Worm (Caenorhabditis elegans) whole organism, L1 larva: ENCODE data around the gene acs-2.

Source experiments
- C04F5.9 ChIP-seq: sonication (generic microtip); optimal IDR thresholded peaks from 2 replicates; lab custom pipeline; 2016; ENCODE audit warnings: missing genetic modification characterization, missing compliant biosample characterization
- C16A3.4 ChIP-seq: fragments of 150-350 bp; optimal IDR thresholded peaks from 2 replicates; lab custom pipeline; 2014; ENCODE audit warnings: missing biosample characterization, missing genetic modification characterization
- Y116A8C.19 ChIP-seq: sonication (generic microtip); optimal IDR thresholded peaks from 2 replicates; lab custom pipeline; 2016; ENCODE audit warnings: missing compliant biosample characterization, missing genetic modification characterization, borderline replicate concordance
- alr-1 ChIP-seq: fragments of 200-800 bp; sonication (Bioruptor generic); optimal IDR thresholded peaks from 2 replicates; lab custom pipeline; 2018; ENCODE audit warnings: borderline replicate concordance, mild to moderate bottlenecking, missing genetic modification characterization, missing compliant biosample characterization
- ceh-63 ChIP-seq: fragments of 200-800 bp; sonication (Bioruptor generic); optimal IDR thresholded peaks from 2 replicates; lab custom pipeline; 2018; ENCODE audit warnings: mild to moderate bottlenecking, missing genetic modification characterization, missing compliant biosample characterization
- ceh-88 ChIP-seq: fragments of 200-800 bp; sonication (Bioruptor generic); IDR thresholded peaks from 2 replicates; pipeline ENCODE4 v1.3.6; 2022; ENCODE audit warnings: missing genetic modification characterization, missing compliant biosample characterization
- ces-1 ChIP-seq: fragments of 150-350 bp; optimal IDR thresholded peaks from 2 replicates; lab custom pipeline; 2014; ENCODE audit warnings: missing biosample characterization, missing genetic modification reagents, missing genetic modification characterization
- efl-1 ChIP-seq, 4 experiments: fragments of 150-350 bp; optimal IDR thresholded peaks in 3 of 4; peaks in 1 of 4; 1 replicate in 1 of 4; 2 replicates in 3 of 4; lab custom pipeline; 2014; ENCODE audit warnings: missing biosample characterization in 2 of 4, missing genetic modification characterization in 2 of 4, missing genetic modification reagents in 2 of 4
- efl-3 ChIP-seq: fragments of 200-800 bp; sonication (Bioruptor generic); optimal IDR thresholded peaks from 2 replicates; lab custom pipeline; 2018; ENCODE audit warnings: mild to moderate bottlenecking, missing genetic modification characterization, missing compliant biosample characterization
- egl-13 ChIP-seq: sonication (generic microtip); optimal IDR thresholded peaks from 2 replicates; lab custom pipeline; 2016; ENCODE audit warnings: missing genotype, missing genetic modification reagents, missing genetic modification characterization, missing compliant biosample characterization
- egl-27 ChIP-seq, 2 experiments: fragments of 150-350 bp in 1 of 2; sonication (generic microtip); optimal IDR thresholded peaks; 3 replicates each; lab custom pipeline; 2017 to 2018; ENCODE audit warnings: missing biosample characterization in 2 of 2, missing genetic modification characterization in 2 of 2, missing genetic modification reagents in 2 of 2
- elt-2 ChIP-seq: sonication (generic microtip); optimal IDR thresholded peaks from 2 replicates; lab custom pipeline; 2016; ENCODE audit warnings: missing genetic modification characterization, mild to moderate bottlenecking, inconsistent platforms, missing compliant biosample characterization, missing genetic modification reagents
- elt-3 ChIP-seq, 6 experiments: fragments of 150-350 bp in 1 of 6; sonication (generic microtip); optimal IDR thresholded peaks; 2 replicates each; lab custom pipeline; 2017 to 2018; ENCODE audit warnings: missing biosample characterization in 6 of 6, missing genetic modification characterization in 6 of 6, inconsistent platforms in 1 of 6
- fkh-10 ChIP-seq: sonication (generic microtip); optimal IDR thresholded peaks from 2 replicates; lab custom pipeline; 2017; ENCODE audit warnings: missing biosample characterization, missing genetic modification reagents, missing genetic modification characterization
- fkh-4 ChIP-seq: sonication (generic microtip); optimal IDR thresholded peaks from 2 replicates; lab custom pipeline; 2016; ENCODE audit warnings: missing compliant biosample characterization, missing genetic modification characterization, borderline replicate concordance
- fos-1 ChIP-seq: fragments of 150-350 bp; optimal IDR thresholded peaks from 2 replicates; lab custom pipeline; 2014; ENCODE audit warnings: missing biosample characterization, missing genetic modification characterization
- grh-1 ChIP-seq: fragments of 200-800 bp; sonication (Bioruptor generic); IDR thresholded peaks from 2 replicates; pipeline ENCODE4 v1.3.6; 2022; ENCODE audit warnings: missing genetic modification reagents, missing genetic modification characterization, missing compliant biosample characterization
- hlh-17 ChIP-seq: fragments of 200-800 bp; sonication (Bioruptor generic); optimal IDR thresholded peaks from 2 replicates; lab custom pipeline; 2018; ENCODE audit warnings: missing genetic modification characterization, mild to moderate bottlenecking, missing compliant biosample characterization, moderate library complexity, borderline replicate concordance
- hlh-4 ChIP-seq: sonication (generic microtip); optimal IDR thresholded peaks from 2 replicates; lab custom pipeline; 2016; ENCODE audit warnings: mild to moderate bottlenecking, missing genetic modification characterization, missing compliant biosample characterization
- hpl-2 ChIP-seq: fragments of 150-350 bp; optimal IDR thresholded peaks from 2 replicates; lab custom pipeline; 2014; ENCODE audit warnings: missing biosample characterization, missing genetic modification reagents, missing genetic modification characterization
- irx-1 ChIP-seq: sonication (generic microtip); optimal IDR thresholded peaks from 2 replicates; lab custom pipeline; 2016; ENCODE audit warnings: missing genetic modification characterization, missing compliant biosample characterization
- isw-1 ChIP-seq: fragments of 200-800 bp; sonication (Bioruptor generic); IDR thresholded peaks from 2 replicates; pipeline ENCODE4 v1.3.6; 2022; ENCODE audit warnings: missing genetic modification characterization, missing compliant biosample characterization
- jun-1 ChIP-seq: fragments of 150-350 bp; optimal IDR thresholded peaks from 2 replicates; lab custom pipeline; 2014; ENCODE audit warnings: missing biosample characterization, missing genetic modification reagents, missing genetic modification characterization
- lin-14 ChIP-seq: fragments of 200-800 bp; sonication (Bioruptor generic); optimal IDR thresholded peaks from 2 replicates; lab custom pipeline; 2018; ENCODE audit warnings: mild to moderate bottlenecking, missing genetic modification characterization, moderate library complexity, missing compliant biosample characterization
- lin-15B ChIP-seq: fragments of 150-350 bp; sonication (generic microtip); optimal IDR thresholded peaks from 3 replicates; lab custom pipeline; 2014; ENCODE audit warnings: missing biosample characterization, missing genetic modification characterization
- lir-3 ChIP-seq: sonication (generic microtip); optimal IDR thresholded peaks from 2 replicates; lab custom pipeline; 2016; ENCODE audit warnings: mild to moderate bottlenecking, missing genetic modification characterization, moderate library complexity, missing compliant biosample characterization; ENCODE audit not compliant: poor library complexity
- mab-9 ChIP-seq: fragments of 200-800 bp; sonication (Bioruptor generic); IDR thresholded peaks from 2 replicates; pipeline ENCODE4 v1.3.6; 2022; ENCODE audit warnings: missing genetic modification reagents, missing genetic modification characterization, missing compliant biosample characterization
- mdl-1 ChIP-seq, 2 experiments: fragments of 150-350 bp; optimal IDR thresholded peaks; 2 replicates each; lab custom pipeline; 2014 to 2017; ENCODE audit warnings: missing biosample characterization in 2 of 2, missing genetic modification characterization in 2 of 2, inconsistent platforms in 1 of 2
- mef-2 ChIP-seq: fragments of 150-350 bp; optimal IDR thresholded peaks from 2 replicates; lab custom pipeline; 2014; ENCODE audit warnings: missing biosample characterization, missing genetic modification characterization
- mep-1 ChIP-seq: fragments of 150-350 bp; optimal IDR thresholded peaks from 2 replicates; lab custom pipeline; 2014; ENCODE audit warnings: missing biosample characterization, missing genetic modification characterization
- nhr-11 ChIP-seq: fragments of 150-350 bp; optimal IDR thresholded peaks from 2 replicates; lab custom pipeline; 2014; ENCODE audit warnings: missing biosample characterization, missing genetic modification characterization
- nhr-12 ChIP-seq: sonication (generic microtip); optimal IDR thresholded peaks from 2 replicates; lab custom pipeline; 2017; ENCODE audit warnings: missing biosample characterization, missing genetic modification characterization
- nhr-19 ChIP-seq: fragments of 200-800 bp; sonication (Bioruptor generic); conservative IDR thresholded peaks from 2 replicates; pipeline ENCODE4 v1.3.6; 2022; ENCODE audit warnings: missing genetic modification characterization, missing compliant biosample characterization
- nhr-20 ChIP-seq: sonication (generic microtip); optimal IDR thresholded peaks from 2 replicates; lab custom pipeline; 2016; ENCODE audit warnings: mild to moderate bottlenecking, missing genetic modification characterization, missing compliant biosample characterization
- nhr-237 ChIP-seq: fragments of 150-350 bp; optimal IDR thresholded peaks from 2 replicates; lab custom pipeline; 2014; ENCODE audit warnings: missing biosample characterization, missing genetic modification characterization
- nhr-76 ChIP-seq: sonication (generic microtip); optimal IDR thresholded peaks from 2 replicates; lab custom pipeline; 2017; ENCODE audit warnings: missing biosample characterization, missing genetic modification characterization
- nhr-77 ChIP-seq: fragments of 150-350 bp; optimal IDR thresholded peaks from 2 replicates; lab custom pipeline; 2014; ENCODE audit warnings: missing biosample characterization, missing genetic modification characterization
- pax-3 ChIP-seq: fragments of 200-800 bp; sonication (Bioruptor generic); optimal IDR thresholded peaks from 2 replicates; lab custom pipeline; 2018; ENCODE audit warnings: mild to moderate bottlenecking, missing genetic modification characterization, moderate library complexity, missing compliant biosample characterization
- sox-4 ChIP-seq: sonication (generic microtip); optimal IDR thresholded peaks from 2 replicates; lab custom pipeline; 2016; ENCODE audit warnings: missing genetic modification characterization, missing compliant biosample characterization
- swsn-7 ChIP-seq: sonication (generic microtip); optimal IDR thresholded peaks from 2 replicates; lab custom pipeline; 2016; ENCODE audit warnings: missing genetic modification characterization, missing compliant biosample characterization
- tbx-2 ChIP-seq: sonication (generic microtip); optimal IDR thresholded peaks from 2 replicates; lab custom pipeline; 2016; ENCODE audit warnings: missing genetic modification characterization, missing compliant biosample characterization
- unc-130 ChIP-seq: fragments of 150-350 bp; optimal IDR thresholded peaks from 2 replicates; lab custom pipeline; 2017; ENCODE audit warnings: missing biosample characterization, missing genetic modification characterization, inconsistent platforms
- unc-30 ChIP-seq: sonication (generic microtip); optimal IDR thresholded peaks from 2 replicates; lab custom pipeline; 2017; ENCODE audit warnings: missing biosample characterization, missing genetic modification characterization
- vab-15 ChIP-seq: sonication (generic microtip); optimal IDR thresholded peaks from 2 replicates; lab custom pipeline; 2017; ENCODE audit warnings: missing genotype, mild to moderate bottlenecking, missing genetic modification characterization, missing compliant biosample characterization
- xbp-1 ChIP-seq: sonication (generic microtip); optimal IDR thresholded peaks from 2 replicates; lab custom pipeline; 2016; ENCODE audit warnings: missing genetic modification characterization, missing compliant biosample characterization
- zag-1 ChIP-seq: fragments of 150-350 bp; optimal IDR thresholded peaks from 2 replicates; lab custom pipeline; 2014; ENCODE audit warnings: missing biosample characterization, missing genetic modification characterization
- ztf-11 ChIP-seq, 2 experiments: sonication (generic microtip); optimal IDR thresholded peaks; 2 replicates each; lab custom pipeline; 2016 to 2017; ENCODE audit warnings: missing genetic modification characterization in 2 of 2, missing biosample characterization in 1 of 2, missing compliant biosample characterization in 1 of 2
- ztf-4 ChIP-seq: fragments of 150-350 bp; optimal IDR thresholded peaks from 2 replicates; lab custom pipeline; 2014; ENCODE audit warnings: missing biosample characterization, missing genetic modification characterization

The acs-2 gene

DNA sequence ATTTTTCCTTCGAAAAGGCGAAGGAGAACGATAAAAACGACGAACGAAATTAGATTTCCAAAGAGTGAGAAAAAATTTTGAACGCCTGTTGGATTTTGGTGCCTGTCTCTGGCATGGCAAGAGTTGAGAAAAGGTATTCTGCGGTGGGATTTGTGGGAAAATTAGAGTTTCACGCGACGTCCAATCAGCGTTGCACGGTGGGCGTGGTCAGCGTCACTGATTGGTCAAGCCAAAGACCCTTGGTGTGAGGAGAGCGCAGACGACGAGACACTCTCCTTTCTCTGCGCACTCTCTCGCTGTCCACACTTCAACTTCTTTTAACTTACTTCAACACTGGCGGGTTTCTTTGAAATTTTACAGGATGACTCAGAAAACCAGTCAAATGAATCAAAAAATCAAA, 4.7 kb upstream of the acs-2 start:
- TF ChIP-seq Y116A8C.19 (tag; lab: Kevin White, UChicago) (no peak), hpl-2 (GFP tag; lab: Kevin White, UChicago) (no peak), efl-3 (GFP tag; lab: Kevin White, UChicago) (no peak), zag-1 (tag; lab: Kevin White, UChicago) (no peak), jun-1 (tag; lab: Kevin White, UChicago) (no peak), ztf-4 (tag; lab: Kevin White, UChicago) (no peak), vab-15 (tag; lab: Kevin White, UChicago) (no peak), fos-1 (tag; lab: Kevin White, UChicago) (no peak), mdl-1 (tag; optimal IDR thresholded peaks at IDR 0.05; lab: Kevin White, UChicago) (no peak), C04F5.9 (tag; lab: Kevin White, UChicago) (no peak), elt-3 (tag; optimal IDR thresholded peaks at IDR 0.05; lab: Kevin White, UChicago) (no peak), lir-3 (tag; lab: Kevin White, UChicago) (no peak), grh-1 (no peak)
- TF ChIP-seq, all 84 proteins: peak for 0

DNA sequence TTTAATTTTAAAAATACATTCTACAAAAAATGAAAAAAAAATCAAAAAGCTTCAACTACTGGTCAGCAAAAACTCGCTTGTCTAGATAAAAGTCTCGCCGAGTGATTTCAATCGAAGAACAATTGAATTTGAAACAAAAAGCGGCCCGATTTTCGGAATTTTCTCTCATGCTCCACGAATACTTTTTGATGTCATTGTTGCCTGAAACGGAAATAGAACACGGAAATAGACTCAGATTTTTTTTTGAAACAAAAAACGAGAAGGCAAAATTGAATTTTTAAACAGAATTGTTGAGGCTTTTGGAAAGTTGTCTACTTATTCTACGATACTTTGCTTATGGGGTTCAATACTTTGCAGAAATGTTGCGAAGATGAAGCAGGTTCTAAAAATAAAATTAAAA, 3.7 kb upstream of the acs-2 start:
- peak; percentile 81 for TF ChIP-seq fkh-10 (GFP tag; lab: Kevin White, UChicago)
- TF ChIP-seq nhr-77 (tag; lab: Kevin White, UChicago), result no peak
- no peak for TF ChIP-seq pax-3 (tag; lab: Kevin White, UChicago)

DNA sequence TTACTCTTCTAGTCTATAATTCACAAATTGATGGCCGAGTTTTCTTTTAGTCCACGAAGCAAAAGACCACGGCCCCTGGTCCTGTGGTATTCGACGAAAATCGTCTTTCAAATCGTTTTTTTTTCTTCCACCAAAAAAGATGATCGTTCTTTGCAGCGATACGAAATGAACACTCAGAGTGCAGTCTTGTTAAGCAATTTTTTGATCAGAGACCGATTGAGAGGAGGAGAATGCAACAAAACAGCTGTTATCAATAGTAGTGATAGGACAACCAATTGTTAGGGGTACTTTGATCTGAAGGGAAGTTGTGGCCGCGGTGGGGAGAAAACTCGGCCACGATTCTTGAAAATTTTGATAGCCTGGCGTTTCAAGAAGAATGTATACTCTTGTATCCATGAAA, 3.2 kb upstream of the acs-2 start:
- TF ChIP-seq nhr-20 (tag; lab: Kevin White, UChicago) (peak; percentile 93), fkh-4 (tag; lab: Kevin White, UChicago) (no peak), nhr-11 (tag; lab: Kevin White, UChicago) (no peak), jun-1 (tag; lab: Kevin White, UChicago) (no peak), mef-2 (no peak), ceh-88 (GFP tag; lab: Robert Waterston, UW) (no peak), ceh-63 (GFP tag; lab: Kevin White, UChicago) (no peak), unc-130 (peak; percentile 52), alr-1 (tag; lab: Kevin White, UChicago) (no peak), tbx-2 (tag; lab: Kevin White, UChicago) (peak; percentile 45), ces-1 (no peak), fos-1 (tag; lab: Kevin White, UChicago) (no peak), nhr-76 (no peak), nhr-12 (tag; lab: Kevin White, UChicago) (no peak), ztf-11 (tag; optimal IDR thresholded peaks at IDR 0.05; lab: Kevin White, UChicago) (no peak), nhr-237 (tag; lab: Kevin White, UChicago) (no peak), sox-4 (tag; lab: Kevin White, UChicago) (no peak), egl-27 (tag; optimal IDR thresholded peaks at IDR 0.05; lab: Kevin White, UChicago) (no peak), mab-9 (GFP tag; lab: Robert Waterston, UW) (no peak), hlh-17 (no peak), swsn-7 (tag; lab: Kevin White, UChicago) (peak; percentile 22), mep-1 (tag; lab: Kevin White, UChicago) (no peak), unc-30 (tag; lab: Kevin White, UChicago) (no peak), hlh-4 (no peak), egl-13 (no peak), efl-1 (optimal IDR thresholded peaks at IDR 0.05; lab: Kevin White, UChicago) (peak in 1 of 2 experiments; percentile 35), efl-1 (GFP tag; optimal IDR thresholded peaks at IDR 0.05 in 1 of 2; lab: Kevin White, UChicago) (peak; percentile 23 to 82), elt-2 (tag; lab: Kevin White, UChicago) (peak; percentile 64), nhr-19 (GFP tag; lab: Robert Waterston, UW) (peak; percentile 98), C16A3.4 (tag; lab: Kevin White, UChicago) (peak; percentile 18), C04F5.9 (tag; lab: Kevin White, UChicago) (no peak), xbp-1 (peak; percentile 7), irx-1 (tag; lab: Kevin White, UChicago) (no peak), isw-1 (GFP tag; lab: Robert Waterston, UW) (no peak), mdl-1 (tag; optimal IDR thresholded peaks at IDR 0.05; lab: Kevin White, UChicago) (peak in 1 of 2 experiments; percentile 70), lin-14 (GFP tag; lab: Kevin White, UChicago) (peak; percentile 72), grh-1 (no peak), lin-15B (tag; lab: Kevin White, UChicago) (no peak)
